Fruit fly (Drosophila melanogaster): ENCODE data around the gene CG31677.

- TF ChIP-seq CG8478 (optimal IDR thresholded peaks at IDR 0.05) (no peak), psq (optimal IDR thresholded peaks at IDR 0.05) (no peak), usp (GFP tag; optimal IDR thresholded peaks at IDR 0.05) (no peak), pan (optimal IDR thresholded peaks at IDR 0.05) (no peak)
These were observed 10.2 kb upstream of the CG31677 start, which contains the start of gene CG15475 for dm6 chr2L:20614222-20614621.
